Worm (Caenorhabditis elegans): ENCODE data around the gene ndua-1.

The ndua-1 gene

DNA sequence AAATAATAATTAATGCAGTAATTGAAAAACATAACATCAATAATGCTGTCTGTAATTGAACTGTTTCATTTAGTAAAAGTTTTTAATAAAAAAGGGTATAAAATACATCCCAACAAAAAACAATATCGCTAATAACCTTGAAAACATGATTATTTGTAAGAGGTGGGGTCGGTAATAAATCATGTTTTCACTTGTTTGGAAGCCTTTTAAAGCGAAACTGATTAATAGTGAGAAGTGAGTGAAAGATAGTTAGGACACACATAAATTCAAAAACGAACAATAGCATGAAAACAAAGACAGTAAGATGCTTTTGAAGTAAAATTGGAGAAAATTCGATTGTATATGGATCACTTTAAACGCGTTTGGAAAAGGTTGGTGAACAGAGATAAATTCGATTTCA is 9.4 kb upstream of the ndua-1 start, which contains the start of gene try-4:
Gene try-4, minus strand, starts transcription at position 74 of the 400 bp plus-strand sequence.
- TF ChIP-seq sem-2 (GFP tag; optimal IDR thresholded peaks at IDR 0.05) (no peak), ham-2 (GFP tag; optimal IDR thresholded peaks at IDR 0.05) (no peak), ceh-39 (tag; optimal IDR thresholded peaks at IDR 0.05) (no peak), unc-39 (tag; optimal IDR thresholded peaks at IDR 0.05) (no peak)

DNA sequence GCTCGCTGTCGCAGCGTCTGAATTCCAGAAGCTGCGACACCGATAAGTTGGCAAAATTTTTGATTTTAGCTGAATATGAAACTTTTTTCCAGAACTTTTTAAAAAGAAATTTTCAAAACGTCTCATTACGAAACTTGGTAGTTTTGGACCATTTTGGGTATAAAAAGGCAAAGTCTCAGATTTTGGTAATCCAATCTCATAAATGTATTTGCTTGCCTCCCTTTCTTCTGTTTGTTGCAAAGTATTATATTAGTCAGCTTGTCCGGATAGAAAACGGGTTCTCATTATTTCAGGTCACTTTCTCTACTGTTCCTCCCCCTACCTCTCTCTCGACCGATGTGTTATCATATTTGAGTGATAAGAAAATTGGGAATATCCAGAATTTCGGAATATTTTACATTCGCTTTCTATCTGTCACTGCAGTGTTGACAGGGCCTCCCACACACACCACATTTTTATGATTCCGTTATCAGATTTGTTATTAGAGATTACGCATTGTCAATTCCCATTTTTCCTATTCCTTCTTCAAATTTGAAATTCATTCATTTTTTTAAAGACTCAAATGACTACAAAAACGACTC is 2.0 kb upstream of the ndua-1 start, which contains the start of gene F31D4.5:
Gene F31D4.5, plus strand, starts transcription at position 491 of the 581 bp plus-strand sequence.
- no peak for TF ChIP-seq flh-1 (GFP tag; optimal IDR thresholded peaks at IDR 0.05)
- TF ChIP-seq mab-5 (tag; optimal IDR thresholded peaks at IDR 0.05) = no peak
- TF ChIP-seq drap-1 (GFP tag; optimal IDR thresholded peaks at IDR 0.05) = no peak
- no peak for TF ChIP-seq nhr-2 (tag; optimal IDR thresholded peaks at IDR 0.05)
- peak; percentile 64 for TF ChIP-seq ces-1 (GFP tag; optimal IDR thresholded peaks at IDR 0.05)
- TF ChIP-seq zip-8 (tag; optimal IDR thresholded peaks at IDR 0.05) = no peak
- no peak for TF ChIP-seq nhr-28 (tag; optimal IDR thresholded peaks at IDR 0.05)
- no peak for TF ChIP-seq hlh-1 (tag; optimal IDR thresholded peaks at IDR 0.05)
- TF ChIP-seq elt-3 (tag; optimal IDR thresholded peaks at IDR 0.05) = peak; percentile 90
- TF ChIP-seq nhr-237 (tag; optimal IDR thresholded peaks at IDR 0.05) = no peak

DNA sequence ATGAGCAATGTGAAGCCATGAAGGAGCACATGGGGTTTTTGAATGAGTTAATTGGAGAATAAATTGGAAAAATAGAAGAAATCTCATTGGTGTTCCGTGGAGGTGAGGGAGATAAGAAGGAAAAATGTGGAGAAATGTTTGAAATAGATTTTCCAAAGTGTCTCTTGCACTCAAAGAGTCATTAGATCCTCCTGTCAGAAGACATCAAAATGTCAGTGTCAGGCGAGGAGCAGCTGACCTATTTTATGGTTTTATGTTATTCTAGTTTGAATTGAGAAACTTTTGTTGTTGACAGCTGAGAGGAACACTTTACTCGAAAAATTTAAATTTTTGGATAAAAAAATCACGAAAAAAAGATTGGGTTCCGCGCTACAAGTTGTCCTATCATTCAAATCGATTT is 1.1 kb downstream of the ndua-1 start, which contains the start of gene clec-264:
Gene clec-264, minus strand, starts transcription at position 122 of the 400 bp plus-strand sequence.
- TF ChIP-seq sptf-1 (tag; optimal IDR thresholded peaks at IDR 0.05) (no peak), sem-2 (GFP tag; optimal IDR thresholded peaks at IDR 0.05) (no peak), mls-2 (tag; optimal IDR thresholded peaks at IDR 0.05) (no peak), lin-32 (GFP tag; optimal IDR thresholded peaks at IDR 0.05) (no peak), ceh-43 (GFP tag; optimal IDR thresholded peaks at IDR 0.05) (no peak), nhr-12 (tag; optimal IDR thresholded peaks at IDR 0.05) (no peak), ceh-39 (tag; optimal IDR thresholded peaks at IDR 0.05) (no peak), unc-62 (GFP tag; optimal IDR thresholded peaks at IDR 0.05) (peak; percentile 72), hlh-1 (tag; optimal IDR thresholded peaks at IDR 0.05) (peak; percentile 77), tbx-8 (GFP tag; optimal IDR thresholded peaks at IDR 0.05) (no peak)

DNA sequence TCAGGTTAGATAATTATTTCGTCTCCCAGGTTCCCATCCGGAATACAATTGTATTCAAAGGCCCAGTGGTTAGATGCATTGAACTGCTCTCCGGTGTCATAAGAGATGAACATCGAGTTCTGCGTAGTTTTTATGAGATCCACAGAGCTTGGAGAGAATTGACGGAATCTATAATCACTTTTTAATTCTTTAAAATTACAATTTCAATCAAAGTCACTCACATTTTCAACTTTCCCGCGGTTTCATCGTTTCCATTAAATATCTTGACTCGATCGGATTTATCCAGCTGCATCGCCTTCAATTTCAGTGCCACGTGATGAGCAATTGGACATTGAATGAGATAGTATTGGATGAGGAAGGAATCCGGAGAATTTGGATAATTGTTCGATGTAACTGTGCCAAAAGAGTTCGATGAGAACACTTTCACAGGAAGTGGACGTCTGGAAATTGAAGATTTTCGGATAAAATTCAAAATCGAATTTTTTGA is 3.9 kb downstream of the ndua-1 start:
- TF ChIP-seq mls-2 (tag; optimal IDR thresholded peaks at IDR 0.05) = no peak
- no peak for TF ChIP-seq elt-3 (tag; optimal IDR thresholded peaks at IDR 0.05)

DNA sequence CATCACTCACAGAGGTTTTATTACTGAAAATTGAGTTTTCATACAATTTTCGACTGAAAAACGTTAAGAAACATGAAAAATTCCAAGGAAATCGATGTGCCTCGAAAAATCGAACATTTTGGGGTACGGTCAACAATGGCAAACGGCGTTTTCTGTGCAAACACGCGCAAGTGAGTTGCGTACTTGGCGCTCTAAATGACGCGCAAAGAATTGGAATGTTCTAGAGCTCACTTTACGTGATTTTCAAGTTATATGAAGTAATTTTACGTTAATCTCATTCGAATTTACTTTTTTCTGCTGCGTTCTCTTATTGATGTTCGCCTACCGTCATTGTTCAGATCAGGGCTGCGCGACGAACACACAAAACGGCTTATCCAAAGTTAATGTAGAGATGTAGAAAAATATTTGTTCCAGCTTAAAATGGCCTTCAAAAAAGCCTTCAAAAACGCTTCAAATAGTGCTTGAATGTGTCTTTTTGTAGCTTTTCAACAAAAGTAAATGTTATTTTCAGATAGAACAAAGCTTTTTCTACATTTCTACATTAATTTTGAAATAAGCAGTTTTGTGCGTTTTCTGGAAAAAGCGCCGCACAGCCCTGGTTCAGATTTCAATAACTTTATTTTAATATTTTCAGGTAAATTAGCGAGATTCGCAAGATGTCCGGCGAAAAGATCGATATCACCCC is 6.0 kb downstream of the ndua-1 start, which contains the start of the genes F31D4.2 and fkb-6:
Gene F31D4.2, minus strand, starts transcription at position 23 of the 685 bp plus-strand sequence.
Gene fkb-6, plus strand, starts transcription at position 635 of the 685 bp plus-strand sequence.
- TF ChIP-seq M03D4.4 (tag; optimal IDR thresholded peaks at IDR 0.05) (no peak), ztf-11 (tag; optimal IDR thresholded peaks at IDR 0.05) (no peak), sem-2 (GFP tag; optimal IDR thresholded peaks at IDR 0.05) (no peak), snpc-4 (tag; optimal IDR thresholded peaks at IDR 0.05) (no peak), unc-39 (tag; optimal IDR thresholded peaks at IDR 0.05) (no peak), flh-1 (GFP tag; optimal IDR thresholded peaks at IDR 0.05) (no peak), nhr-12 (tag; optimal IDR thresholded peaks at IDR 0.05) (no peak), mep-1 (tag; optimal IDR thresholded peaks at IDR 0.05) (peak; percentile 90), ceh-83 (GFP tag; optimal IDR thresholded peaks at IDR 0.05) (no peak), cnd-1 (tag; optimal IDR thresholded peaks at IDR 0.05) (no peak), nhr-28 (tag; optimal IDR thresholded peaks at IDR 0.05) (no peak), hlh-1 (tag; optimal IDR thresholded peaks at IDR 0.05) (no peak), ceh-43 (GFP tag; optimal IDR thresholded peaks at IDR 0.05) (no peak), mab-5 (tag; optimal IDR thresholded peaks at IDR 0.05) (no peak), lin-32 (GFP tag; optimal IDR thresholded peaks at IDR 0.05) (no peak), zip-8 (tag; optimal IDR thresholded peaks at IDR 0.05) (no peak), unc-62 (GFP tag; optimal IDR thresholded peaks at IDR 0.05) (peak; percentile 11), elt-1 (tag; optimal IDR thresholded peaks at IDR 0.05; ENCODE audit: borderline replicate concordance, insufficient read depth) (no peak), tbx-8 (GFP tag; optimal IDR thresholded peaks at IDR 0.05) (no peak), bed-3 (GFP tag; optimal IDR thresholded peaks at IDR 0.05) (no peak), lin-13 (tag; optimal IDR thresholded peaks at IDR 0.05) (peak; percentile 71), drap-1 (GFP tag; optimal IDR thresholded peaks at IDR 0.05) (no peak), ces-1 (GFP tag; optimal IDR thresholded peaks at IDR 0.05) (peak; percentile 77), unc-120 (tag; optimal IDR thresholded peaks at IDR 0.05; ENCODE audit: poor library complexity, severe bottlenecking) (no peak), nhr-2 (tag; optimal IDR thresholded peaks at IDR 0.05) (no peak), ceh-39 (tag; optimal IDR thresholded peaks at IDR 0.05) (peak; percentile 53), lsy-2 (tag; optimal IDR thresholded peaks at IDR 0.05) (peak; percentile 96), pha-4 (tag; optimal IDR thresholded peaks at IDR 0.05) (peak; percentile 88), nhr-76 (tag; optimal IDR thresholded peaks at IDR 0.05) (no peak), mls-2 (tag; optimal IDR thresholded peaks at IDR 0.05) (peak; percentile 15), sptf-1 (tag; optimal IDR thresholded peaks at IDR 0.05) (peak; percentile 3), ham-2 (GFP tag; optimal IDR thresholded peaks at IDR 0.05) (no peak), nhr-237 (tag; optimal IDR thresholded peaks at IDR 0.05) (peak; percentile 52), elt-3 (tag; optimal IDR thresholded peaks at IDR 0.05) (no peak), blmp-1 (tag; optimal IDR thresholded peaks at IDR 0.05) (no peak)

All from whole organism, mixed stage, embryonic.